Worm (Caenorhabditis elegans) whole organism, L2 larva: Measurements from ENCODE around the gene cox-17.

Experiments
- ama-1 ChIP-seq: fragments of 150-350 bp; optimal IDR thresholded peaks from 2 replicates; lab custom pipeline; 2018; ENCODE audit warnings: inconsistent platforms
- egl-27 ChIP-seq: sonication (generic microtip); optimal IDR thresholded peaks from 3 replicates; lab custom pipeline; 2017; ENCODE audit warnings: missing biosample characterization, missing genetic modification reagents, missing genetic modification characterization
- elt-3 ChIP-seq: sonication (generic microtip); optimal IDR thresholded peaks from 2 replicates; lab custom pipeline; 2017; ENCODE audit warnings: missing biosample characterization, missing genetic modification characterization
- lin-39 ChIP-seq: fragments of 150-350 bp; optimal IDR thresholded peaks from 2 replicates; lab custom pipeline; 2014; ENCODE audit warnings: missing biosample characterization, missing genetic modification reagents, missing genetic modification characterization
- nhr-12 ChIP-seq: fragments of 150-350 bp; optimal IDR thresholded peaks from 2 replicates; lab custom pipeline; 2014; ENCODE audit warnings: missing biosample characterization, missing genetic modification characterization

- no peak for TF ChIP-seq elt-3 (tag; lab: Kevin White, UChicago)
- no peak for TF ChIP-seq egl-27
- TF ChIP-seq ama-1 (lab: Kevin White, UChicago): no peak
- no peak for TF ChIP-seq nhr-12 (tag; lab: Kevin White, UChicago)
- TF ChIP-seq lin-39 (tag; lab: Kevin White, UChicago): no peak
These were observed 9.8 kb upstream of the cox-17 start, which contains the start of gene F40G9.5 for ce11 chrIII:180963-181362.
